Worm (Caenorhabditis elegans) whole organism, L3 larva: ENCODE data around the gene F40G9.7.

Source experiments
- R02D3.7 ChIP-seq: fragments of 150-350 bp; optimal IDR thresholded peaks from 2 replicates; lab custom pipeline; 2014; ENCODE audit warnings: missing biosample characterization, missing genetic modification characterization
- ZK546.5 ChIP-seq: sonication (generic microtip); optimal IDR thresholded peaks from 2 replicates; lab custom pipeline; 2017; ENCODE audit warnings: missing biosample characterization, missing genetic modification characterization
- aly-2 ChIP-seq: fragments of 150-350 bp; optimal IDR thresholded peaks from 2 replicates; lab custom pipeline; 2014; ENCODE audit warnings: missing biosample characterization, missing genetic modification characterization
- ceh-28 ChIP-seq: fragments of 150-350 bp; optimal IDR thresholded peaks from 2 replicates; lab custom pipeline; 2014; ENCODE audit warnings: missing biosample characterization, missing genetic modification reagents, missing genetic modification characterization
- daf-12 ChIP-seq: fragments of 150-350 bp; optimal IDR thresholded peaks from 2 replicates; lab custom pipeline; 2014; ENCODE audit warnings: missing biosample characterization, missing genetic modification reagents, missing genetic modification characterization
- egl-27 ChIP-seq: sonication (generic microtip); optimal IDR thresholded peaks from 4 replicates; lab custom pipeline; 2017; ENCODE audit warnings: missing biosample characterization, missing genetic modification reagents, missing genetic modification characterization
- egl-5 ChIP-seq: fragments of 150-350 bp; optimal IDR thresholded peaks from 2 replicates; lab custom pipeline; 2017; ENCODE audit warnings: missing biosample characterization, missing genetic modification reagents, missing genetic modification characterization, inconsistent platforms
- elt-1 ChIP-seq: fragments of 150-350 bp; optimal IDR thresholded peaks from 2 replicates; lab custom pipeline; 2014; ENCODE audit warnings: missing biosample characterization, missing genetic modification characterization
- elt-2 ChIP-seq: sonication (generic microtip); optimal IDR thresholded peaks from 2 replicates; lab custom pipeline; 2016; ENCODE audit warnings: missing genetic modification reagents, mild to moderate bottlenecking, missing genetic modification characterization, missing compliant biosample characterization
- fkh-10 ChIP-seq: sonication (generic microtip); optimal IDR thresholded peaks from 2 replicates; lab custom pipeline; 2017; ENCODE audit warnings: missing biosample characterization, missing genetic modification reagents, missing genetic modification characterization
- hmg-11 ChIP-seq: sonication (generic microtip); optimal IDR thresholded peaks from 2 replicates; lab custom pipeline; 2016; ENCODE audit warnings: missing genetic modification characterization, missing compliant biosample characterization
- jun-1 ChIP-seq: fragments of 150-350 bp; optimal IDR thresholded peaks from 2 replicates; lab custom pipeline; 2014; ENCODE audit warnings: missing biosample characterization, missing genetic modification reagents, missing genetic modification characterization
- lin-15B ChIP-seq: fragments of 150-350 bp; optimal IDR thresholded peaks from 2 replicates; lab custom pipeline; 2014; ENCODE audit warnings: missing biosample characterization, missing genetic modification characterization
- lin-39 ChIP-seq: fragments of 150-350 bp; optimal IDR thresholded peaks from 2 replicates; lab custom pipeline; 2018; ENCODE audit warnings: missing biosample characterization, missing genetic modification reagents, missing genetic modification characterization
- lsy-12 ChIP-seq: sonication (generic microtip); optimal IDR thresholded peaks from 2 replicates; lab custom pipeline; 2016; ENCODE audit warnings: mild to moderate bottlenecking, missing genetic modification characterization, missing compliant biosample characterization
- mdl-1 ChIP-seq: fragments of 150-350 bp; optimal IDR thresholded peaks from 2 replicates; lab custom pipeline; 2014; ENCODE audit warnings: missing biosample characterization, missing genetic modification characterization
- mml-1 ChIP-seq: fragments of 150-350 bp; sonication (generic microtip); optimal IDR thresholded peaks from 3 replicates; lab custom pipeline; 2014; ENCODE audit warnings: missing biosample characterization, missing genetic modification characterization
- nfya-1 ChIP-seq: sonication (generic microtip); optimal IDR thresholded peaks from 2 replicates; lab custom pipeline; 2017; ENCODE audit warnings: missing genetic modification characterization, mild to moderate bottlenecking, missing compliant biosample characterization, antibody characterized with exemption, moderate library complexity; ENCODE audit not compliant: insufficient read depth
- nhr-12 ChIP-seq: fragments of 150-350 bp; optimal IDR thresholded peaks from 2 replicates; lab custom pipeline; 2014; ENCODE audit warnings: missing biosample characterization, missing genetic modification characterization
- nhr-237 ChIP-seq: fragments of 150-350 bp; optimal IDR thresholded peaks from 2 replicates; lab custom pipeline; 2014; ENCODE audit warnings: missing biosample characterization, missing genetic modification characterization
- nhr-28 ChIP-seq: fragments of 150-350 bp; optimal IDR thresholded peaks from 2 replicates; lab custom pipeline; 2014; ENCODE audit warnings: missing biosample characterization, missing genetic modification characterization
- nhr-43 ChIP-seq: sonication (generic microtip); optimal IDR thresholded peaks from 2 replicates; lab custom pipeline; 2016; ENCODE audit warnings: mild to moderate bottlenecking, missing genetic modification characterization, missing compliant biosample characterization; ENCODE audit not compliant: poor library complexity, severe bottlenecking
- nhr-77 ChIP-seq: fragments of 150-350 bp; optimal IDR thresholded peaks from 2 replicates; lab custom pipeline; 2014; ENCODE audit warnings: missing biosample characterization, missing genetic modification characterization
- pha-4 ChIP-seq: fragments of 150-350 bp; optimal IDR thresholded peaks from 2 replicates; lab custom pipeline; 2014; ENCODE audit warnings: missing biosample characterization, missing genetic modification reagents, missing genetic modification characterization
- pqm-1 ChIP-seq: fragments of 150-350 bp; optimal IDR thresholded peaks from 2 replicates; lab custom pipeline; 2017; ENCODE audit warnings: missing biosample characterization, missing genetic modification characterization, inconsistent platforms
- sea-2 ChIP-seq: fragments of 150-350 bp; sonication (generic microtip); optimal IDR thresholded peaks from 4 replicates; lab custom pipeline; 2014; ENCODE audit warnings: missing biosample characterization, missing genetic modification reagents, missing genetic modification characterization
- skn-1 ChIP-seq: fragments of 150-350 bp; optimal IDR thresholded peaks from 2 replicates; lab custom pipeline; 2014; ENCODE audit warnings: missing biosample characterization, missing genetic modification characterization
- snpc-4 ChIP-seq: fragments of 150-350 bp; optimal IDR thresholded peaks from 2 replicates; lab custom pipeline; 2014; ENCODE audit warnings: missing biosample characterization, missing genetic modification characterization
- unc-39 ChIP-seq: sonication (generic microtip); optimal IDR thresholded peaks from 4 replicates; lab custom pipeline; 2017; ENCODE audit warnings: missing biosample characterization, missing genetic modification characterization
- zag-1 ChIP-seq: fragments of 150-350 bp; optimal IDR thresholded peaks from 2 replicates; lab custom pipeline; 2014; ENCODE audit warnings: missing biosample characterization, missing genetic modification characterization
- ztf-11 ChIP-seq: fragments of 150-350 bp; optimal IDR thresholded peaks from 2 replicates; lab custom pipeline; 2014; ENCODE audit warnings: missing biosample characterization, missing genetic modification characterization

Gene F40G9.7

ce11 chrIII:182080-182479 lies 16.6 kb downstream of the F40G9.7 start, which contains the start of gene F40G9.15:
Gene F40G9.15, plus strand, starts transcription at chrIII:182380.
- TF ChIP-seq daf-12 (tag; lab: Kevin White, UChicago) (no peak), ztf-11 (tag; lab: Kevin White, UChicago) (no peak), mml-1 (no peak), egl-27 (no peak), snpc-4 (tag; lab: Kevin White, UChicago) (no peak), nhr-28 (tag; lab: Kevin White, UChicago) (no peak), ZK546.5 (no peak), unc-39 (tag; lab: Kevin White, UChicago) (no peak), elt-1 (tag; lab: Kevin White, UChicago) (no peak), skn-1 (tag; lab: Kevin White, UChicago) (no peak), aly-2 (tag; lab: Kevin White, UChicago) (no peak), sea-2 (GFP tag; lab: Kevin White, UChicago) (no peak), nhr-43 (tag; lab: Kevin White, UChicago) (no peak), lsy-12 (tag; lab: Kevin White, UChicago) (no peak), mdl-1 (tag; lab: Kevin White, UChicago) (no peak), R02D3.7 (tag; lab: Kevin White, UChicago) (no peak), pqm-1 (tag; lab: Kevin White, UChicago) (no peak), egl-5 (tag; lab: Kevin White, UChicago) (no peak), nfya-1 (no peak), lin-39 (tag; lab: Kevin White, UChicago) (no peak)

ce11 chrIII:183072-183471 lies 17.6 kb downstream of the F40G9.7 start:
- peak; percentile 52 for TF ChIP-seq pqm-1 (tag; lab: Kevin White, UChicago)
- peak; percentile 66 for TF ChIP-seq elt-2 (tag; lab: Kevin White, UChicago)
- TF ChIP-seq egl-5 (tag; lab: Kevin White, UChicago), result no peak
- TF ChIP-seq, all 47 proteins: peak for 2

- TF ChIP-seq nhr-77 (tag; lab: Kevin White, UChicago), result no peak
- peak; percentile 49 for TF ChIP-seq ceh-28 (tag; lab: Kevin White, UChicago)
Observed at ce11 chrIII:184335-184734, 18.8 kb downstream of the F40G9.7 start.

ce11 chrIII:185909-186308 lies 20.4 kb downstream of the F40G9.7 start:
- TF ChIP-seq elt-2 (tag; lab: Kevin White, UChicago), result peak; percentile 19

- TF ChIP-seq elt-2 (tag; lab: Kevin White, UChicago) (no peak), nhr-237 (tag; lab: Kevin White, UChicago) (no peak), zag-1 (tag; lab: Kevin White, UChicago) (no peak), fkh-10 (GFP tag; lab: Kevin White, UChicago) (no peak), sea-2 (GFP tag; lab: Kevin White, UChicago) (no peak)
Observed at ce11 chrIII:187829-188228, 22.3 kb downstream of the F40G9.7 start, which contains the start of gene mxl-2. Gene mxl-2, minus strand, starts transcription at chrIII:188131.

ce11 chrIII:188426-188888 lies 23.0 kb downstream of the F40G9.7 start, which contains the start of gene ubc-20:
Gene ubc-20, plus strand, starts transcription at chrIII:188838.
- TF ChIP-seq nhr-12, result no peak
- TF ChIP-seq elt-2 (tag; lab: Kevin White, UChicago), result peak; percentile 42
- no peak for TF ChIP-seq jun-1
- peak; percentile 29 for TF ChIP-seq nfya-1
- TF ChIP-seq pha-4 (tag; lab: Kevin White, UChicago), result peak; percentile 51
- TF ChIP-seq lin-15B (tag; lab: Kevin White, UChicago), result peak; percentile 15
- peak; percentile 39 for TF ChIP-seq hmg-11 (tag; lab: Kevin White, UChicago)
- peak; percentile 14 for TF ChIP-seq skn-1 (tag; lab: Kevin White, UChicago)
